Worm (Caenorhabditis elegans): ENCODE data around the gene Y38E10A.33.

- TF ChIP-seq cog-1 (tag; optimal IDR thresholded peaks at IDR 0.05) (no peak), ref-1 (GFP tag; conservative IDR thresholded peaks at IDR 0.05) (no peak), ztf-29 (GFP tag; IDR thresholded peaks at IDR 0.05) (no peak), tab-1 (GFP tag; IDR thresholded peaks at IDR 0.05) (no peak), med-1 (GFP tag; optimal IDR thresholded peaks at IDR 0.05; ENCODE audit: insufficient read depth) (no peak), klf-2 (GFP tag; conservative IDR thresholded peaks at IDR 0.05) (no peak)
Measured at ce11 chrII:12636602-12637001, 42.8 kb downstream of the Y38E10A.33 start, which contains the start of gene nhr-234.
